Worm (Caenorhabditis elegans): Measurements from ENCODE around the gene gipc-2.

ce11 chrIV:10063941-10064340 lies 36.5 kb upstream of the gipc-2 start:
- no peak for TF ChIP-seq tra-4 (tag; optimal IDR thresholded peaks at IDR 0.05)
- no peak for TF ChIP-seq ama-1 (optimal IDR thresholded peaks at IDR 0.05)
- TF ChIP-seq pes-1 (GFP tag; IDR thresholded peaks at IDR 0.05), result no peak
- TF ChIP-seq tbx-37 (GFP tag; conservative IDR thresholded peaks at IDR 0.05), result no peak
- TF ChIP-seq aly-1 (tag; optimal IDR thresholded peaks at IDR 0.05), result no peak
- no peak for TF ChIP-seq scrt-1 (GFP tag; IDR thresholded peaks at IDR 0.05)
- no peak for TF ChIP-seq ceh-36 (tag; optimal IDR thresholded peaks at IDR 0.05)
